Worm (Caenorhabditis elegans) whole organism, L3 larva: ENCODE measurements around the gene osm-3.

Source experiments
- egl-5 ChIP-seq: fragments of 150-350 bp; optimal IDR thresholded peaks from 2 replicates; lab custom pipeline; 2017; ENCODE audit warnings: missing biosample characterization, missing genetic modification reagents, missing genetic modification characterization, inconsistent platforms
- elt-2 ChIP-seq: sonication (generic microtip); optimal IDR thresholded peaks from 2 replicates; lab custom pipeline; 2016; ENCODE audit warnings: missing genetic modification reagents, mild to moderate bottlenecking, missing genetic modification characterization, missing compliant biosample characterization
- fkh-10 ChIP-seq: sonication (generic microtip); optimal IDR thresholded peaks from 2 replicates; lab custom pipeline; 2017; ENCODE audit warnings: missing biosample characterization, missing genetic modification reagents, missing genetic modification characterization
- jun-1 ChIP-seq: fragments of 150-350 bp; optimal IDR thresholded peaks from 2 replicates; lab custom pipeline; 2014; ENCODE audit warnings: missing biosample characterization, missing genetic modification reagents, missing genetic modification characterization
- lin-39 ChIP-seq: fragments of 150-350 bp; optimal IDR thresholded peaks from 2 replicates; lab custom pipeline; 2018; ENCODE audit warnings: missing biosample characterization, missing genetic modification reagents, missing genetic modification characterization
- nhr-43 ChIP-seq: sonication (generic microtip); optimal IDR thresholded peaks from 2 replicates; lab custom pipeline; 2016; ENCODE audit warnings: mild to moderate bottlenecking, missing genetic modification characterization, missing compliant biosample characterization; ENCODE audit not compliant: poor library complexity, severe bottlenecking
- nhr-67 ChIP-seq: fragments of 150-350 bp; optimal IDR thresholded peaks from 2 replicates; lab custom pipeline; 2014; ENCODE audit warnings: missing biosample characterization, missing genetic modification characterization
- nhr-76 ChIP-seq: fragments of 150-350 bp; sonication (generic microtip); optimal IDR thresholded peaks from 5 replicates; lab custom pipeline; 2014; ENCODE audit warnings: missing biosample characterization, missing genetic modification characterization
- pqm-1 ChIP-seq: fragments of 150-350 bp; optimal IDR thresholded peaks from 2 replicates; lab custom pipeline; 2017; ENCODE audit warnings: missing biosample characterization, missing genetic modification characterization, inconsistent platforms
- skn-1 ChIP-seq: fragments of 150-350 bp; optimal IDR thresholded peaks from 2 replicates; lab custom pipeline; 2014; ENCODE audit warnings: missing biosample characterization, missing genetic modification characterization
- snpc-4 ChIP-seq: fragments of 150-350 bp; optimal IDR thresholded peaks from 2 replicates; lab custom pipeline; 2014; ENCODE audit warnings: missing biosample characterization, missing genetic modification characterization
- unc-62 ChIP-seq: fragments of 150-350 bp; sonication (generic microtip); optimal IDR thresholded peaks from 4 replicates; lab custom pipeline; 2014; ENCODE audit warnings: missing biosample characterization, missing genetic modification reagents, missing genetic modification characterization
- ztf-11 ChIP-seq: fragments of 150-350 bp; optimal IDR thresholded peaks from 2 replicates; lab custom pipeline; 2014; ENCODE audit warnings: missing biosample characterization, missing genetic modification characterization

- TF ChIP-seq fkh-10 (GFP tag; lab: Kevin White, UChicago) (no peak), nhr-67 (tag; lab: Kevin White, UChicago) (no peak), skn-1 (tag; lab: Kevin White, UChicago) (no peak), unc-62 (GFP tag; lab: Kevin White, UChicago) (no peak), egl-5 (tag; lab: Kevin White, UChicago) (no peak), ztf-11 (tag; lab: Kevin White, UChicago) (no peak), snpc-4 (tag; lab: Kevin White, UChicago) (no peak), jun-1 (no peak), nhr-43 (tag; lab: Kevin White, UChicago) (no peak), pqm-1 (tag; lab: Kevin White, UChicago) (no peak), nhr-76 (tag; lab: Kevin White, UChicago) (no peak), lin-39 (tag; lab: Kevin White, UChicago) (no peak), elt-2 (tag; lab: Kevin White, UChicago) (no peak)
Measured at ce11 chrIV:3812812-3813211, 12.0 kb upstream of the osm-3 start.
